Comparison of ENCODE assay signal across 1 fruit fly cellular context in the genomic region with DNA sequence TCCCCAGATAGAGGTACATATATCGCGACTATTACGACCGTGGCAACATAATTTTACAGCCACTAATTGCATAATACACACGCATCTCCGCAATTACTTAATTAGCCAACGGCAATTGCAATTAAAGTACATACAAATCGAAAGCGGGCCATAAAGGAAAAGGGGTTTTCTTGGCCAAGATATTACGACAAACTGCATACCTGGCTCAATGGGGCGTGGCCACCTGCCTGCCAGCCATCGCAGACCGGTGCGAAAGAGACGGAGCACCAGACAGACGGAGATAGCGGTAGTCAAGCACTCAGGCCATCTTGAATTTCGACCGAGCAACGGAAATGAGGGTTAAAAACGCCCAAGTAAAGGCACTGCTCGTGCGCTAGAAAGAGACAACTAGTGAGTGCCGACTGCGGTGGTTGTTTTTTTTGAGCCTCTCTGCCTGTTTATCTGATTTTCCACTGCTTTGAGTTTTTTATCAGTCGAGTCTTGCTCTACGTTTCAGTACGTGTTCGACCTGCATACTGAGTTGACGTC.
A peak's percentile ranks its signal among the peaks of the same experiment; 100 is the strongest.
TF ChIP-seq lines count a peak whose summit lies in the region.

TSS of gene cad (plus strand) at position 490 of the 528 bp plus-strand sequence.

TF ChIP-seq in whole organism, embryonic, 481 proteins besides CTCF, POLR2A, EP300 and RAD21 (continued from another document and continues in another):
- peak; percentile 7 for TF ChIP-seq B-H2 (GFP tag; optimal IDR thresholded peaks at IDR 0.05; lab: Kevin White, UChicago)
- TF ChIP-seq klu (GFP tag; IDR thresholded peaks at IDR 0.05; lab: Robert Waterston, UW) = no peak
- TF ChIP-seq CG11085 (GFP tag; IDR thresholded peaks at IDR 0.05; lab: Robert Waterston, UW) = peak; percentile 32; the same call in 1 of the 2 replicates
- no peak for TF ChIP-seq fd3F (GFP tag; optimal IDR thresholded peaks at IDR 0.05; lab: Kevin White, UChicago)
- TF ChIP-seq kay (GFP tag; optimal IDR thresholded peaks at IDR 0.05; lab: Kevin White, UChicago) = no peak
- TF ChIP-seq CG4730 (GFP tag; IDR thresholded peaks at IDR 0.05; lab: Robert Waterston, UW) = no peak
- peak; percentile 96 for TF ChIP-seq Nf-YB (GFP tag; optimal IDR thresholded peaks at IDR 0.05; lab: Kevin White, UChicago)
- peak; percentile 35; the same call in 1 of the 2 replicates for TF ChIP-seq Xrp1 (GFP tag; IDR thresholded peaks at IDR 0.05; lab: Robert Waterston, UW)
- no peak for TF ChIP-seq CG31224 (GFP tag; IDR thresholded peaks at IDR 0.05; lab: Robert Waterston, UW)
- TF ChIP-seq Atf-2 (GFP tag; optimal IDR thresholded peaks at IDR 0.05; lab: Kevin White, UChicago) = no peak
- peak; percentile 41; the same call in 1 of the 2 replicates for TF ChIP-seq Scr (GFP tag; IDR thresholded peaks at IDR 0.05; lab: Robert Waterston, UW; ENCODE audit: partially characterized antibody)
- TF ChIP-seq Oaz (GFP tag; IDR thresholded peaks at IDR 0.05; lab: Robert Waterston, UW) = no peak
- no peak for TF ChIP-seq nom (GFP tag; optimal IDR thresholded peaks at IDR 0.05; lab: Kevin White, UChicago)
- TF ChIP-seq gfzf (GFP tag; optimal IDR thresholded peaks at IDR 0.05; lab: Kevin White, UChicago) = no peak
- TF ChIP-seq Dip2 (GFP tag; IDR thresholded peaks at IDR 0.05; lab: Robert Waterston, UW) = no peak
- peak; percentile 48 for TF ChIP-seq Hmr (GFP tag; optimal IDR thresholded peaks at IDR 0.05; lab: Kevin White, UChicago)
- TF ChIP-seq Stat92E (GFP tag; optimal IDR thresholded peaks at IDR 0.05; lab: Kevin White, UChicago) = no peak
- no peak for TF ChIP-seq BEAF-32 (GFP tag; optimal IDR thresholded peaks at IDR 0.05; lab: Kevin White, UChicago)
- TF ChIP-seq CG13775 (GFP tag; optimal IDR thresholded peaks at IDR 0.05; lab: Kevin White, UChicago) = no peak
- TF ChIP-seq fd64A (GFP tag; optimal IDR thresholded peaks at IDR 0.05; lab: Kevin White, UChicago) = peak; percentile 33
- no peak for TF ChIP-seq CG15601 (tag; optimal IDR thresholded peaks at IDR 0.05; lab: Kevin White, UChicago)
- peak; percentile 55; the same call in 1 of the 2 replicates for TF ChIP-seq CG17328 (GFP tag; IDR thresholded peaks at IDR 0.05; lab: Robert Waterston, UW)
- TF ChIP-seq Xbp1 (GFP tag; optimal IDR thresholded peaks at IDR 0.05; lab: Kevin White, UChicago) = no peak
- TF ChIP-seq cwo (GFP tag; optimal IDR thresholded peaks at IDR 0.05; lab: Kevin White, UChicago) = no peak
- TF ChIP-seq slou (GFP tag; optimal IDR thresholded peaks at IDR 0.05; lab: Kevin White, UChicago) = no peak
- no peak for TF ChIP-seq CG7357 (GFP tag; IDR thresholded peaks at IDR 0.05; lab: Robert Waterston, UW)
- no peak for TF ChIP-seq CG9727 (GFP tag; optimal IDR thresholded peaks at IDR 0.05; lab: Kevin White, UChicago)
- no peak for TF ChIP-seq CG9215 (GFP tag; IDR thresholded peaks at IDR 0.05; lab: Robert Waterston, UW)
- TF ChIP-seq odd (GFP tag; optimal IDR thresholded peaks at IDR 0.05; lab: Kevin White, UChicago) = no peak
- TF ChIP-seq Hand (GFP tag; optimal IDR thresholded peaks at IDR 0.05; lab: Kevin White, UChicago) = no peak
- TF ChIP-seq HmgZ (tag; optimal IDR thresholded peaks at IDR 0.05; lab: Kevin White, UChicago) = peak; percentile 61
- no peak for TF ChIP-seq CG10462 (GFP tag; optimal IDR thresholded peaks at IDR 0.05; lab: Kevin White, UChicago)
- TF ChIP-seq nau (GFP tag; optimal IDR thresholded peaks at IDR 0.05; lab: Kevin White, UChicago) = no peak
- no peak for TF ChIP-seq esg (GFP tag; conservative IDR thresholded peaks at IDR 0.05; lab: Robert Waterston, UW)
- TF ChIP-seq zen (tag; optimal IDR thresholded peaks at IDR 0.05; lab: Kevin White, UChicago) = peak; percentile 45
- TF ChIP-seq vnd (GFP tag; IDR thresholded peaks at IDR 0.05; lab: Robert Waterston, UW; ENCODE audit: partially characterized antibody) = 0 out of 3 replicates have a peak, but pooled peaks have one; percentile 25
- TF ChIP-seq Dll (GFP tag; IDR thresholded peaks at IDR 0.05; lab: Robert Waterston, UW; ENCODE audit: partially characterized antibody) = no peak
- TF ChIP-seq maf-S (GFP tag; optimal IDR thresholded peaks at IDR 0.05; lab: Kevin White, UChicago) = no peak
- no peak for TF ChIP-seq CG9932 (GFP tag; IDR thresholded peaks at IDR 0.05; lab: Robert Waterston, UW)
- TF ChIP-seq Aef1 (GFP tag; IDR thresholded peaks at IDR 0.05; lab: Robert Waterston, UW) = no peak
- no peak for TF ChIP-seq sc (optimal IDR thresholded peaks at IDR 0.05; lab: Kevin White, UChicago)
- TF ChIP-seq sc (GFP tag; optimal IDR thresholded peaks at IDR 0.05; lab: Kevin White, UChicago) = no peak
- TF ChIP-seq CG7963 (GFP tag; IDR thresholded peaks at IDR 0.05; lab: Robert Waterston, UW; ENCODE audit: partially characterized antibody) = no peak
- no peak for TF ChIP-seq Dref (GFP tag; IDR thresholded peaks at IDR 0.05; lab: Robert Waterston, UW)
- peak; percentile 51; the same call in 2 of the 3 replicates for TF ChIP-seq CG14050 (GFP tag; IDR thresholded peaks at IDR 0.05; lab: Robert Waterston, UW)
- no peak for TF ChIP-seq CG18011 (GFP tag; optimal IDR thresholded peaks at IDR 0.05; lab: Kevin White, UChicago)
- TF ChIP-seq CG3838 (GFP tag; optimal IDR thresholded peaks at IDR 0.05; lab: Kevin White, UChicago) = no peak
- TF ChIP-seq CG12104 (GFP tag; optimal IDR thresholded peaks at IDR 0.05; lab: Kevin White, UChicago) = no peak
- no peak for TF ChIP-seq ab (GFP tag; optimal IDR thresholded peaks at IDR 0.05; lab: Kevin White, UChicago)
- peak; percentile 35 for TF ChIP-seq gro (GFP tag; optimal IDR thresholded peaks at IDR 0.05; lab: Kevin White, UChicago)
- no peak for TF ChIP-seq CG1602 (GFP tag; optimal IDR thresholded peaks at IDR 0.05; lab: Kevin White, UChicago)
- TF ChIP-seq CG17361 (GFP tag; IDR thresholded peaks at IDR 0.05; lab: Robert Waterston, UW) = no peak
- TF ChIP-seq dati (GFP tag; IDR thresholded peaks at IDR 0.05; lab: Robert Waterston, UW) = no peak
- no peak for TF ChIP-seq CG16863 (GFP tag; optimal IDR thresholded peaks at IDR 0.05; lab: Kevin White, UChicago)
- TF ChIP-seq sd (tag; optimal IDR thresholded peaks at IDR 0.05; lab: Kevin White, UChicago) = peak; percentile 59
- no peak for TF ChIP-seq CG12236 (GFP tag; optimal IDR thresholded peaks at IDR 0.05; lab: Kevin White, UChicago)
- no peak for TF ChIP-seq gem (tag; optimal IDR thresholded peaks at IDR 0.05; lab: Kevin White, UChicago)
- TF ChIP-seq sisA (GFP tag; IDR thresholded peaks at IDR 0.05; lab: Robert Waterston, UW) = no peak
- no peak for TF ChIP-seq hbn (GFP tag; IDR thresholded peaks at IDR 0.05; lab: Robert Waterston, UW; ENCODE audit: partially characterized antibody)
- TF ChIP-seq CG7928 (GFP tag; optimal IDR thresholded peaks at IDR 0.05; lab: Kevin White, UChicago) = no peak
- TF ChIP-seq Meics (GFP tag; optimal IDR thresholded peaks at IDR 0.05; lab: Kevin White, UChicago) = peak; percentile 39
- TF ChIP-seq onecut (GFP tag; IDR thresholded peaks at IDR 0.05; lab: Robert Waterston, UW) = no peak
- no peak for TF ChIP-seq fru (optimal IDR thresholded peaks at IDR 0.05; lab: Kevin White, UChicago)
- TF ChIP-seq ERR (GFP tag; optimal IDR thresholded peaks at IDR 0.05; lab: Kevin White, UChicago) = no peak
- TF ChIP-seq ems (GFP tag; optimal IDR thresholded peaks at IDR 0.05; lab: Kevin White, UChicago) = no peak
- TF ChIP-seq CG13894 (tag; optimal IDR thresholded peaks at IDR 0.05; lab: Kevin White, UChicago) = no peak
- TF ChIP-seq Pdp1 (GFP tag; optimal IDR thresholded peaks at IDR 0.05; lab: Kevin White, UChicago) = peak in 1 of 2 experiments; percentile 15
- peak; percentile 59 for TF ChIP-seq CG7987 (GFP tag; optimal IDR thresholded peaks at IDR 0.05; lab: Kevin White, UChicago)
- TF ChIP-seq tgo (GFP tag; IDR thresholded peaks at IDR 0.05; lab: Robert Waterston, UW) = no peak
- TF ChIP-seq Trl (optimal IDR thresholded peaks at IDR 0.05; lab: Kevin White, UChicago) = no peak
- TF ChIP-seq Trl (GFP tag; optimal IDR thresholded peaks at IDR 0.05; lab: Kevin White, UChicago) = no peak
- TF ChIP-seq tio (GFP tag; optimal IDR thresholded peaks at IDR 0.05; lab: Kevin White, UChicago) = no peak
- peak; percentile 77 for TF ChIP-seq oc (tag; optimal IDR thresholded peaks at IDR 0.05; lab: Kevin White, UChicago)
- TF ChIP-seq Ptx1 (GFP tag; IDR thresholded peaks at IDR 0.05; lab: Robert Waterston, UW) = no peak
- TF ChIP-seq CG9797 (GFP tag; optimal IDR thresholded peaks at IDR 0.05; lab: Kevin White, UChicago) = no peak
- no peak for TF ChIP-seq ham (GFP tag; IDR thresholded peaks at IDR 0.05; lab: Robert Waterston, UW)
- TF ChIP-seq nerfin-1 (tag; optimal IDR thresholded peaks at IDR 0.05; lab: Kevin White, UChicago) = peak; percentile 17
- no peak for TF ChIP-seq slp2 (GFP tag; optimal IDR thresholded peaks at IDR 0.05; lab: Kevin White, UChicago)
- TF ChIP-seq CG9437 (GFP tag; optimal IDR thresholded peaks at IDR 0.05; lab: Kevin White, UChicago) = no peak
- TF ChIP-seq zf30C (GFP tag; optimal IDR thresholded peaks at IDR 0.05; lab: Kevin White, UChicago) = no peak
- no peak for TF ChIP-seq Ets65A (GFP tag; lab: Kevin White, UChicago)
- no peak for TF ChIP-seq CG43689 (GFP tag; IDR thresholded peaks at IDR 0.05; lab: Robert Waterston, UW)
- TF ChIP-seq CG6765 (GFP tag; optimal IDR thresholded peaks at IDR 0.05; lab: Kevin White, UChicago) = peak; percentile 39
- peak; percentile 31 for TF ChIP-seq Fer3 (tag; optimal IDR thresholded peaks at IDR 0.05; lab: Kevin White, UChicago)
- TF ChIP-seq ATbp (GFP tag; optimal IDR thresholded peaks at IDR 0.05; lab: Kevin White, UChicago) = no peak
- TF ChIP-seq Med (GFP tag; lab: Kevin White, UChicago) = peak; percentile 94
- no peak for TF ChIP-seq CG1647 (GFP tag; optimal IDR thresholded peaks at IDR 0.05; lab: Kevin White, UChicago)
- TF ChIP-seq hkb (optimal IDR thresholded peaks at IDR 0.05; lab: Kevin White, UChicago) = no peak
- TF ChIP-seq hkb (GFP tag; IDR thresholded peaks at IDR 0.05; lab: Robert Waterston, UW) = peak; percentile 61; the same call in 1 of the 2 replicates
- TF ChIP-seq Dip3 (GFP tag; optimal IDR thresholded peaks at IDR 0.05; lab: Kevin White, UChicago) = no peak
- no peak for TF ChIP-seq CG8290 (GFP tag; optimal IDR thresholded peaks at IDR 0.05; lab: Kevin White, UChicago)
- peak in 1 of 2 experiments; percentile 36 for TF ChIP-seq CG8290 (tag; optimal IDR thresholded peaks at IDR 0.05; lab: Kevin White, UChicago)
- TF ChIP-seq CG30403 (GFP tag; optimal IDR thresholded peaks at IDR 0.05; lab: Kevin White, UChicago) = no peak
- TF ChIP-seq bigmax (GFP tag; optimal IDR thresholded peaks at IDR 0.05; lab: Kevin White, UChicago) = peak; percentile 45
- no peak for TF ChIP-seq abd-A (tag; optimal IDR thresholded peaks at IDR 0.05; lab: Kevin White, UChicago)
- peak; percentile 30 for TF ChIP-seq CG15479 (GFP tag; optimal IDR thresholded peaks at IDR 0.05; lab: Kevin White, UChicago)
- TF ChIP-seq Lhr (GFP tag; optimal IDR thresholded peaks at IDR 0.05; lab: Kevin White, UChicago) = no peak
- TF ChIP-seq Abd-B (GFP tag; optimal IDR thresholded peaks at IDR 0.05; lab: Kevin White, UChicago) = no peak
- no peak for TF ChIP-seq CG34224 (GFP tag; IDR thresholded peaks at IDR 0.05; lab: Robert Waterston, UW; ENCODE audit: partially characterized antibody)
- TF ChIP-seq twi (tag; optimal IDR thresholded peaks at IDR 0.05; lab: Kevin White, UChicago) = peak; percentile 25
- TF ChIP-seq chn (GFP tag; optimal IDR thresholded peaks at IDR 0.05; lab: Kevin White, UChicago) = no peak
- TF ChIP-seq toy (GFP tag; IDR thresholded peaks at IDR 0.05; lab: Robert Waterston, UW) = no peak
- TF ChIP-seq dpn (GFP tag; optimal IDR thresholded peaks at IDR 0.05; lab: Kevin White, UChicago) = no peak
- peak; percentile 95 for TF ChIP-seq CG8478 (optimal IDR thresholded peaks at IDR 0.05; lab: Kevin White, UChicago)
- no peak for TF ChIP-seq C15 (GFP tag; IDR thresholded peaks at IDR 0.05; lab: Robert Waterston, UW)
- TF ChIP-seq CG4360 (GFP tag; IDR thresholded peaks at IDR 0.05; lab: Robert Waterston, UW) = peak; percentile 80
- TF ChIP-seq trem (tag; optimal IDR thresholded peaks at IDR 0.05; lab: Kevin White, UChicago) = no peak
- no peak for TF ChIP-seq Oli (tag; optimal IDR thresholded peaks at IDR 0.05; lab: Kevin White, UChicago)
- no peak for TF ChIP-seq CG1233 (GFP tag; optimal IDR thresholded peaks at IDR 0.05; lab: Kevin White, UChicago)
- TF ChIP-seq H2.0 (GFP tag; IDR thresholded peaks at IDR 0.05; lab: Robert Waterston, UW) = no peak
- no peak; the same call in 1 of the 2 replicates for TF ChIP-seq amos (GFP tag; IDR thresholded peaks at IDR 0.05; lab: Robert Waterston, UW; ENCODE audit: partially characterized antibody)
- peak; percentile 81 for TF ChIP-seq Adf1 (GFP tag; IDR thresholded peaks at IDR 0.05; lab: Robert Waterston, UW)
- no peak for TF ChIP-seq exex (tag; optimal IDR thresholded peaks at IDR 0.05; lab: Kevin White, UChicago)
- TF ChIP-seq NFAT (GFP tag; IDR thresholded peaks at IDR 0.05; lab: Robert Waterston, UW) = no peak
- peak; percentile 55; the same call in 1 of the 3 replicates for TF ChIP-seq sr (GFP tag; IDR thresholded peaks at IDR 0.05; lab: Robert Waterston, UW)
- peak; percentile 42 for TF ChIP-seq D (optimal IDR thresholded peaks at IDR 0.05; lab: Kevin White, UChicago)
- peak; percentile 7 for TF ChIP-seq D (GFP tag; optimal IDR thresholded peaks at IDR 0.05; lab: Kevin White, UChicago)
- TF ChIP-seq GATAe (GFP tag; conservative IDR thresholded peaks at IDR 0.05; lab: Robert Waterston, UW) = peak; percentile 80
- TF ChIP-seq Ssrp (tag; optimal IDR thresholded peaks at IDR 0.05; lab: Kevin White, UChicago) = no peak
- no peak for TF ChIP-seq CG2120 (GFP tag; optimal IDR thresholded peaks at IDR 0.05; lab: Kevin White, UChicago)
- TF ChIP-seq sqz (GFP tag; optimal IDR thresholded peaks at IDR 0.05; lab: Kevin White, UChicago) = peak; percentile 94
- TF ChIP-seq ci (GFP tag; IDR thresholded peaks at IDR 0.05; lab: Robert Waterston, UW) = peak; percentile 89
- peak; percentile 9 for TF ChIP-seq scrt (GFP tag; optimal IDR thresholded peaks at IDR 0.05; lab: Kevin White, UChicago)
- peak; percentile 56 for TF ChIP-seq Deaf1 (tag; optimal IDR thresholded peaks at IDR 0.05; lab: Kevin White, UChicago)
- TF ChIP-seq ro (GFP tag; IDR thresholded peaks at IDR 0.05; lab: Robert Waterston, UW) = no peak
- no peak for TF ChIP-seq CG12744 (GFP tag; optimal IDR thresholded peaks at IDR 0.05; lab: Kevin White, UChicago)
- TF ChIP-seq CG10565 (GFP tag; optimal IDR thresholded peaks at IDR 0.05; lab: Kevin White, UChicago) = no peak
- TF ChIP-seq sob (GFP tag; IDR thresholded peaks at IDR 0.05; lab: Robert Waterston, UW) = peak; percentile 57; the same call in 1 of the 2 replicates
- peak; percentile 58; the same call in 2 of the 3 replicates for TF ChIP-seq otp (GFP tag; IDR thresholded peaks at IDR 0.05; lab: Robert Waterston, UW)
- TF ChIP-seq HHEX (GFP tag; optimal IDR thresholded peaks at IDR 0.05; lab: Kevin White, UChicago) = peak; percentile 15
